Worm (Caenorhabditis elegans): ENCODE results near the gene T19B10.2.

- TF ChIP-seq unc-120 (tag; optimal IDR thresholded peaks at IDR 0.05; ENCODE audit: poor library complexity, severe bottlenecking) (no peak), ceh-39 (tag; optimal IDR thresholded peaks at IDR 0.05) (no peak), blmp-1 (tag; optimal IDR thresholded peaks at IDR 0.05) (no peak)
Measured at ce11 chrV:11244539-11244938, 23.4 kb downstream of the T19B10.2 start, which contains the start of gene mxl-1.

Data from whole organism, mixed stage, embryonic.